Fruit fly (Drosophila melanogaster): ENCODE data around the gene Nup133.

The Nup133 gene

dm6 chr3R:22719607-22719949, 29.2 kb downstream of the Nup133 start (continued):
- TF ChIP-seq CG9932 (GFP tag; IDR thresholded peaks at IDR 0.05): no peak
- no peak for TF ChIP-seq chif (GFP tag; optimal IDR thresholded peaks at IDR 0.05)
- TF ChIP-seq schlank (tag; optimal IDR thresholded peaks at IDR 0.05): no peak
- TF ChIP-seq Sox102F (GFP tag; optimal IDR thresholded peaks at IDR 0.05): peak; percentile 33
- TF ChIP-seq Dll (GFP tag; IDR thresholded peaks at IDR 0.05; ENCODE audit: partially characterized antibody): no peak
- no peak for TF ChIP-seq CG7372 (GFP tag; IDR thresholded peaks at IDR 0.05)
- TF ChIP-seq CG9876 (GFP tag; optimal IDR thresholded peaks at IDR 0.05): no peak
- no peak for TF ChIP-seq klu (GFP tag; IDR thresholded peaks at IDR 0.05)
- TF ChIP-seq gsb-n (tag; optimal IDR thresholded peaks at IDR 0.05): no peak
- TF ChIP-seq prd (optimal IDR thresholded peaks at IDR 0.05): no peak
- 0 out of 3 replicates have a peak, but pooled peaks have one; percentile 23 for TF ChIP-seq prd (GFP tag; IDR thresholded peaks at IDR 0.05)
- no peak for TF ChIP-seq CG6175 (GFP tag; IDR thresholded peaks at IDR 0.05)
- TF ChIP-seq CG31441 (GFP tag; IDR thresholded peaks at IDR 0.05): peak; percentile 44; the same call in 1 of the 2 replicates
- no peak for TF ChIP-seq Vsx1 (GFP tag; optimal IDR thresholded peaks at IDR 0.05)
- no peak for TF ChIP-seq CG3838 (GFP tag; optimal IDR thresholded peaks at IDR 0.05)
- peak; percentile 14 for TF ChIP-seq CG5180 (GFP tag; optimal IDR thresholded peaks at IDR 0.05)
- TF ChIP-seq hth (optimal IDR thresholded peaks at IDR 0.05): no peak
- no peak for TF ChIP-seq Gsc (GFP tag; IDR thresholded peaks at IDR 0.05)
- no peak for TF ChIP-seq Ets65A (GFP tag)
- TF ChIP-seq Chrac-16 (GFP tag; optimal IDR thresholded peaks at IDR 0.05): no peak
- no peak for TF ChIP-seq ERR (GFP tag; optimal IDR thresholded peaks at IDR 0.05)
- TF ChIP-seq Sry-β (GFP tag; optimal IDR thresholded peaks at IDR 0.05): no peak
- no peak for TF ChIP-seq gt (GFP tag; IDR thresholded peaks at IDR 0.05)
- TF ChIP-seq HHEX (GFP tag; optimal IDR thresholded peaks at IDR 0.05): no peak
- TF ChIP-seq Bteb2 (GFP tag; optimal IDR thresholded peaks at IDR 0.05): no peak
- no peak for TF ChIP-seq CG6689 (GFP tag; IDR thresholded peaks at IDR 0.05)
- no peak for TF ChIP-seq Hr39 (optimal IDR thresholded peaks at IDR 0.05)
- no peak for TF ChIP-seq nau (GFP tag; optimal IDR thresholded peaks at IDR 0.05)
- no peak for TF ChIP-seq CG6765 (GFP tag; optimal IDR thresholded peaks at IDR 0.05)
- TF ChIP-seq Atf3 (GFP tag; optimal IDR thresholded peaks at IDR 0.05): no peak
- TF ChIP-seq Fer1 (GFP tag; optimal IDR thresholded peaks at IDR 0.05): peak; percentile 27
- peak; percentile 21; the same call in 1 of the 2 replicates for TF ChIP-seq lmd (GFP tag; IDR thresholded peaks at IDR 0.05)
- TF ChIP-seq Oli (tag; optimal IDR thresholded peaks at IDR 0.05): peak; percentile 44
- TF ChIP-seq Side (GFP tag; optimal IDR thresholded peaks at IDR 0.05): peak; percentile 9
- no peak for TF ChIP-seq vfl (GFP tag; optimal IDR thresholded peaks at IDR 0.05)
- peak; percentile 26 for TF ChIP-seq CG8388 (GFP tag; optimal IDR thresholded peaks at IDR 0.05)
- no peak for TF ChIP-seq CG14965 (GFP tag; optimal IDR thresholded peaks at IDR 0.05; ENCODE audit: borderline replicate concordance)
- no peak for TF ChIP-seq mam (GFP tag; optimal IDR thresholded peaks at IDR 0.05)
- no peak for TF ChIP-seq CG9797 (GFP tag; optimal IDR thresholded peaks at IDR 0.05)
- TF ChIP-seq ftz-f1 (GFP tag; optimal IDR thresholded peaks at IDR 0.05): no peak
- no peak for TF ChIP-seq CG4617 (GFP tag; optimal IDR thresholded peaks at IDR 0.05; ENCODE audit: borderline replicate concordance)
- no peak for TF ChIP-seq Dbx (GFP tag; IDR thresholded peaks at IDR 0.05)
- TF ChIP-seq CG34224 (GFP tag; IDR thresholded peaks at IDR 0.05; ENCODE audit: partially characterized antibody): no peak
- no peak for TF ChIP-seq z (GFP tag; IDR thresholded peaks at IDR 0.05)
- peak; percentile 57 for TF ChIP-seq seq (GFP tag; IDR thresholded peaks at IDR 0.05)
- peak; percentile 20 for TF ChIP-seq Xbp1 (GFP tag; optimal IDR thresholded peaks at IDR 0.05)
- peak; percentile 72 for TF ChIP-seq zf30C (GFP tag; optimal IDR thresholded peaks at IDR 0.05)
- TF ChIP-seq CG2678 (tag; optimal IDR thresholded peaks at IDR 0.05): peak; percentile 60
- TF ChIP-seq CG7556 (GFP tag; optimal IDR thresholded peaks at IDR 0.05): peak; percentile 46
- TF ChIP-seq CG13287 (GFP tag; IDR thresholded peaks at IDR 0.05; ENCODE audit: partially characterized antibody): no peak
- no peak; the same call in 2 of the 3 replicates for TF ChIP-seq dysf (GFP tag; IDR thresholded peaks at IDR 0.05)
- peak; percentile 40 for TF ChIP-seq CoRest (tag; optimal IDR thresholded peaks at IDR 0.05)
- no peak for TF ChIP-seq PHDP (tag; optimal IDR thresholded peaks at IDR 0.05)
